Worm (Caenorhabditis elegans): Measurements from ENCODE around the gene cwp-2.
A peak's percentile ranks its signal among the peaks of the same experiment; 100 is the strongest.

The cwp-2 gene

ce11 chrV:4813825-4814224, 28.6 kb downstream of the cwp-2 start:
- TF ChIP-seq ceh-16 (tag; optimal IDR thresholded peaks at IDR 0.05) (no peak), nfya-1 (tag; optimal IDR thresholded peaks at IDR 0.05; ENCODE audit: insufficient read depth) (peak; percentile 65)

- TF ChIP-seq snpc-4 (tag; optimal IDR thresholded peaks at IDR 0.05) (peak; percentile 48), sea-2 (GFP tag; optimal IDR thresholded peaks at IDR 0.05) (no peak), egl-27 (tag; optimal IDR thresholded peaks at IDR 0.05) (no peak), hmg-11 (tag; optimal IDR thresholded peaks at IDR 0.05) (peak; percentile 70), nhr-76 (tag; optimal IDR thresholded peaks at IDR 0.05) (no peak), pha-4 (tag; optimal IDR thresholded peaks at IDR 0.05) (peak; percentile 9), lin-39 (tag; optimal IDR thresholded peaks at IDR 0.05) (peak; percentile 56), nfya-1 (tag; optimal IDR thresholded peaks at IDR 0.05; ENCODE audit: insufficient read depth) (peak; percentile 63), eor-1 (tag; optimal IDR thresholded peaks at IDR 0.05) (no peak), ztf-4 (tag; optimal IDR thresholded peaks at IDR 0.05) (no peak), nhr-25 (tag; optimal IDR thresholded peaks at IDR 0.05) (no peak), lsy-12 (tag; optimal IDR thresholded peaks at IDR 0.05) (no peak), elt-3 (tag; optimal IDR thresholded peaks at IDR 0.05) (no peak), lin-15B (tag; optimal IDR thresholded peaks at IDR 0.05) (peak; percentile 82), tbx-2 (tag; optimal IDR thresholded peaks at IDR 0.05) (no peak)
Observed at ce11 chrV:4810653-4811052, 31.8 kb downstream of the cwp-2 start.

- TF ChIP-seq ztf-4 (tag; optimal IDR thresholded peaks at IDR 0.05) (no peak), nhr-67 (tag; optimal IDR thresholded peaks at IDR 0.05) (no peak), fos-1 (tag; optimal IDR thresholded peaks at IDR 0.05) (no peak), nhr-23 (tag; optimal IDR thresholded peaks at IDR 0.05) (no peak), aly-2 (tag; optimal IDR thresholded peaks at IDR 0.05) (no peak), skn-1 (tag; optimal IDR thresholded peaks at IDR 0.05) (no peak), ztf-11 (tag; optimal IDR thresholded peaks at IDR 0.05) (no peak), unc-62 (GFP tag; optimal IDR thresholded peaks at IDR 0.05) (no peak), egl-27 (tag; optimal IDR thresholded peaks at IDR 0.05) (no peak), lin-15B (tag; optimal IDR thresholded peaks at IDR 0.05) (no peak), hmg-11 (tag; optimal IDR thresholded peaks at IDR 0.05) (no peak), nfya-1 (tag; optimal IDR thresholded peaks at IDR 0.05; ENCODE audit: insufficient read depth) (no peak)
Observed at ce11 chrV:4806859-4807258, 35.6 kb downstream of the cwp-2 start.

- TF ChIP-seq fos-1 (tag; optimal IDR thresholded peaks at IDR 0.05) (no peak), nhr-237 (tag; optimal IDR thresholded peaks at IDR 0.05) (no peak), sea-2 (GFP tag; optimal IDR thresholded peaks at IDR 0.05) (no peak), tbx-2 (tag; optimal IDR thresholded peaks at IDR 0.05) (no peak), aly-2 (tag; optimal IDR thresholded peaks at IDR 0.05) (no peak), ztf-4 (tag; optimal IDR thresholded peaks at IDR 0.05) (no peak), ceh-28 (tag; optimal IDR thresholded peaks at IDR 0.05) (no peak), mdl-1 (tag; optimal IDR thresholded peaks at IDR 0.05) (no peak), pha-4 (tag; optimal IDR thresholded peaks at IDR 0.05) (no peak), ZK546.5 (tag; optimal IDR thresholded peaks at IDR 0.05) (no peak), snpc-4 (tag; optimal IDR thresholded peaks at IDR 0.05) (no peak), pqm-1 (tag; optimal IDR thresholded peaks at IDR 0.05) (no peak), nhr-28 (tag; optimal IDR thresholded peaks at IDR 0.05) (no peak)
Observed at ce11 chrV:4805847-4806246, 36.6 kb downstream of the cwp-2 start, which contains the start of gene R02F11.3. Gene R02F11.3 (minus strand): TSS chrV:4805947.

- no peak for TF ChIP-seq nhr-67 (tag; optimal IDR thresholded peaks at IDR 0.05)
- no peak for TF ChIP-seq R02D3.7 (tag; optimal IDR thresholded peaks at IDR 0.05)
- TF ChIP-seq lin-15B (tag; optimal IDR thresholded peaks at IDR 0.05) = no peak
- TF ChIP-seq lsy-12 (tag; optimal IDR thresholded peaks at IDR 0.05) = no peak
- TF ChIP-seq unc-62 (GFP tag; optimal IDR thresholded peaks at IDR 0.05) = no peak
- no peak for TF ChIP-seq pqm-1 (tag; optimal IDR thresholded peaks at IDR 0.05)
- TF ChIP-seq tbx-2 (tag; optimal IDR thresholded peaks at IDR 0.05) = no peak
- no peak for TF ChIP-seq mml-1 (tag; optimal IDR thresholded peaks at IDR 0.05)
- no peak for TF ChIP-seq ZK546.5 (tag; optimal IDR thresholded peaks at IDR 0.05)
- no peak for TF ChIP-seq hmg-11 (tag; optimal IDR thresholded peaks at IDR 0.05)
- no peak for TF ChIP-seq nhr-23 (tag; optimal IDR thresholded peaks at IDR 0.05)
- no peak for TF ChIP-seq daf-12 (tag; optimal IDR thresholded peaks at IDR 0.05)
- TF ChIP-seq unc-39 (tag; optimal IDR thresholded peaks at IDR 0.05) = no peak
- TF ChIP-seq fkh-2 (tag; optimal IDR thresholded peaks at IDR 0.05) = no peak
- no peak for TF ChIP-seq lin-39 (tag; optimal IDR thresholded peaks at IDR 0.05)
- TF ChIP-seq nhr-12 (tag; optimal IDR thresholded peaks at IDR 0.05) = no peak
- TF ChIP-seq nhr-237 (tag; optimal IDR thresholded peaks at IDR 0.05) = no peak
Observed at ce11 chrV:4801943-4802342, 40.5 kb downstream of the cwp-2 start.
